Worm (Caenorhabditis elegans): ENCODE results near the gene oac-55.
A peak's percentile ranks its signal among the peaks of the same experiment; 100 is the strongest.

The oac-55 gene

ce11 chrV:3805499-3805898 lies 44.6 kb downstream of the oac-55 start, which contains the start of gene R08F11.4:
R08F11.4 (minus strand) TSS chrV:3805527.
- TF ChIP-seq nhr-23 (tag; optimal IDR thresholded peaks at IDR 0.05) (no peak), ceh-9 (tag; optimal IDR thresholded peaks at IDR 0.05) (no peak), ceh-16 (tag; optimal IDR thresholded peaks at IDR 0.05) (no peak), ztf-4 (tag; optimal IDR thresholded peaks at IDR 0.05) (no peak), nhr-77 (tag; optimal IDR thresholded peaks at IDR 0.05) (no peak), zag-1 (tag; optimal IDR thresholded peaks at IDR 0.05) (no peak), snpc-4 (tag; optimal IDR thresholded peaks at IDR 0.05) (no peak), ama-1 (optimal IDR thresholded peaks at IDR 0.05) (no peak), eor-1 (tag; optimal IDR thresholded peaks at IDR 0.05) (no peak), pha-4 (tag; optimal IDR thresholded peaks at IDR 0.05) (no peak), hmg-11 (tag; optimal IDR thresholded peaks at IDR 0.05) (no peak), elt-3 (tag; optimal IDR thresholded peaks at IDR 0.05) (no peak)

DNA sequence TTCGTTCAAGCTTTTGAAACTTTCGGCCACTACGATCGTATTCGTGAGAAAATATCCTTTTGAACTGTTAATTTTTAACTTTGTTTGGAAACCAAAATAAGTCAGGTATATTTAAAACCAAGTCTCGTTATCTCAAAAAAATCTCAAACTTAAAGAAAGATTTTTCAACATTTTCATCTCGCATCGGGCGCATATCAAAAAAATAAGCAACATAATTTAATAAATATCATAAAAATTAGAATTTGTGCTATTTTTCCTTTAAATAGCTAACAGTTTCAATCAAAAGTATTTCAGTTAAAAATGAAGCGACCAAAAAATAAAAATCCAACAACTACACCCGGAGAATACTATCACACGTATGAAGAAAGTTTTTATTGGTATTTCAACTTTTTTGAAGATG lies 45.0 kb downstream of the oac-55 start, which contains the start of gene srw-7:
Gene srw-7, plus strand, starts transcription at position 301 of the 400 bp plus-strand sequence.
- TF ChIP-seq fkh-2 (tag; optimal IDR thresholded peaks at IDR 0.05) (no peak), fkh-10 (GFP tag; optimal IDR thresholded peaks at IDR 0.05) (no peak), ama-1 (optimal IDR thresholded peaks at IDR 0.05) (no peak), tbx-2 (tag; optimal IDR thresholded peaks at IDR 0.05) (no peak), nhr-28 (tag; optimal IDR thresholded peaks at IDR 0.05) (no peak), skn-1 (tag; optimal IDR thresholded peaks at IDR 0.05) (no peak), jun-1 (tag; optimal IDR thresholded peaks at IDR 0.05) (no peak), lin-15B (tag; optimal IDR thresholded peaks at IDR 0.05) (no peak), zag-1 (tag; optimal IDR thresholded peaks at IDR 0.05) (no peak), nhr-25 (tag; optimal IDR thresholded peaks at IDR 0.05) (no peak), elt-1 (tag; optimal IDR thresholded peaks at IDR 0.05) (no peak), pha-4 (tag; optimal IDR thresholded peaks at IDR 0.05) (no peak), elt-2 (tag; optimal IDR thresholded peaks at IDR 0.05) (no peak), nhr-77 (tag; optimal IDR thresholded peaks at IDR 0.05) (no peak)

ce11 chrV:3807846-3808245 lies 46.9 kb downstream of the oac-55 start:
- TF ChIP-seq nfya-1 (tag; optimal IDR thresholded peaks at IDR 0.05; ENCODE audit: insufficient read depth), result peak; percentile 52
- no peak for TF ChIP-seq egl-5 (tag; optimal IDR thresholded peaks at IDR 0.05)
- TF ChIP-seq unc-62 (GFP tag; optimal IDR thresholded peaks at IDR 0.05), result no peak

DNA sequence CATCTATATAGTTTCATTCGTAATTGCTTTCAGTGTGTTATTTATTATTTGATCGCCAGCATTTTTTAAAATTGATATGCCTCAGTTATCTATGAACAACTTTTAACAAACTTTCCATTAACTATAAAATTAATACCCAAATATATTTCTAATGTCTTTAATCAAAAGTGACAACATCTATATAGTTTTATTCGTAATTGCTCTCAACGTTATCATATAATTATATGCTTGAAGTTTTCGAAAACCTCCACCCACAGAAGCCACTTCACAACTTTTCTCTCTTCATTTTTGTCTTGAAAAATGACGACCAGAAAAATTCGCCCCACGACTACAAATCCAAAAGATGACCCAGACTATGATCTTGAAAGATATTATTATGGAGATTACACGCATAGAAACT lies 47.4 kb downstream of the oac-55 start, which contains the start of gene srw-6:
Gene srw-6, plus strand, starts transcription at position 301 of the 400 bp plus-strand sequence.
- TF ChIP-seq sea-2 (GFP tag; optimal IDR thresholded peaks at IDR 0.05), result no peak

DNA sequence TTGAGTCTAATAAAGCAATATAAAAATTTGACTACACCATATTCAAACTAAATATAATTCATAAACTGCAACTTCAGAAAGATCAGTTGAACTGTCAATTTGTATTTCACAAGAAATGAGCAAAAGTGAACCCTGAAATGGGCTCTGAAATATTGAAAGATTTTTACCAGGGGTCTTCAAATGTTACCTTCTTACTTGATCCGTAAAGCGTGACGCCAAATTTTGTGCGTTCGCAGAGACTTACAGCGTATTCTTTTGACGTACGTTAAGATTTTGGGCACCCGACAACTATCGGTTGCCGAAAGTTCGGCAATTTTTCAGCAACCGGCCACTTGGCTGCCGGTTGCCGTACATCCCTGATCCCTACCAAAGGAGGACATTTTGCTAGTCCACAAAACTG lies 49.1 kb downstream of the oac-55 start:
- no peak for TF ChIP-seq sea-2 (GFP tag; optimal IDR thresholded peaks at IDR 0.05)
- no peak for TF ChIP-seq nhr-28 (tag; optimal IDR thresholded peaks at IDR 0.05)
- TF ChIP-seq ceh-28 (tag; optimal IDR thresholded peaks at IDR 0.05), result no peak
- TF ChIP-seq ZK546.5 (tag; optimal IDR thresholded peaks at IDR 0.05), result no peak
- TF ChIP-seq mml-1 (tag; optimal IDR thresholded peaks at IDR 0.05), result no peak
- TF ChIP-seq jun-1 (tag; optimal IDR thresholded peaks at IDR 0.05), result no peak

- TF ChIP-seq pha-4 (tag; optimal IDR thresholded peaks at IDR 0.05), result no peak
- no peak for TF ChIP-seq lin-39 (tag; optimal IDR thresholded peaks at IDR 0.05)
- TF ChIP-seq nhr-237 (tag; optimal IDR thresholded peaks at IDR 0.05), result no peak
- no peak for TF ChIP-seq daf-12 (tag; optimal IDR thresholded peaks at IDR 0.05)
- no peak for TF ChIP-seq ceh-16 (tag; optimal IDR thresholded peaks at IDR 0.05)
- TF ChIP-seq unc-62 (GFP tag; optimal IDR thresholded peaks at IDR 0.05), result no peak
- no peak for TF ChIP-seq ama-1 (optimal IDR thresholded peaks at IDR 0.05)
Measured at ce11 chrV:3811541-3811940, 50.6 kb downstream of the oac-55 start, which contains the start of gene scl-13. scl-13 (minus strand) TSS chrV:3811641.

Data from whole organism, L3 larva.